Worm (Caenorhabditis elegans) whole organism, late embryonic: Measurements from ENCODE around the gene mdt-21.

Experiments
- C38D4.7 ChIP-seq: fragments of 200-800 bp; sonication (Bioruptor generic); optimal IDR thresholded peaks from 2 replicates; lab custom pipeline; 2018; ENCODE audit warnings: mild to moderate bottlenecking, missing genetic modification characterization, moderate library complexity, missing compliant biosample characterization
- F13H6.1 ChIP-seq: sonication (generic microtip); optimal IDR thresholded peaks from 2 replicates; lab custom pipeline; 2016; ENCODE audit warnings: missing genetic modification characterization, missing compliant biosample characterization
- T23F11.4 ChIP-seq: fragments of 200-800 bp; sonication (Bioruptor generic); optimal IDR thresholded peaks from 2 replicates; lab custom pipeline; 2018; ENCODE audit warnings: mild to moderate bottlenecking, missing genetic modification characterization, missing compliant biosample characterization
- Y22D7AL.16 ChIP-seq: sonication (generic microtip); optimal IDR thresholded peaks from 2 replicates; lab custom pipeline; 2016; ENCODE audit warnings: missing genetic modification characterization, missing compliant biosample characterization
- ceh-18 ChIP-seq: sonication (generic microtip); optimal IDR thresholded peaks from 2 replicates; lab custom pipeline; 2016; ENCODE audit warnings: missing genetic modification characterization, missing compliant biosample characterization
- ceh-19 ChIP-seq: fragments of 200-800 bp; sonication (Bioruptor generic); optimal IDR thresholded peaks from 2 replicates; lab custom pipeline; 2018; ENCODE audit warnings: mild to moderate bottlenecking, missing genetic modification characterization, missing compliant biosample characterization
- ceh-2 ChIP-seq: sonication (generic microtip); optimal IDR thresholded peaks from 2 replicates; lab custom pipeline; 2016; ENCODE audit warnings: missing genotype, missing genetic modification characterization, missing compliant biosample characterization
- ceh-22 ChIP-seq: sonication (generic microtip); optimal IDR thresholded peaks from 2 replicates; lab custom pipeline; 2017; ENCODE audit warnings: missing biosample characterization, missing genetic modification characterization
- ceh-30 ChIP-seq: fragments of 150-350 bp; optimal IDR thresholded peaks from 2 replicates; lab custom pipeline; 2014; ENCODE audit warnings: missing biosample characterization, missing genetic modification characterization
- ceh-31 ChIP-seq: sonication (generic microtip); optimal IDR thresholded peaks from 2 replicates; lab custom pipeline; 2016; ENCODE audit warnings: missing genetic modification characterization, missing compliant biosample characterization
- ceh-34 ChIP-seq: sonication (generic microtip); optimal IDR thresholded peaks from 2 replicates; lab custom pipeline; 2016; ENCODE audit warnings: mild to moderate bottlenecking, missing genetic modification characterization, missing compliant biosample characterization
- ceh-48 ChIP-seq: sonication (generic microtip); optimal IDR thresholded peaks from 2 replicates; lab custom pipeline; 2016; ENCODE audit warnings: missing genetic modification characterization, inconsistent platforms, missing compliant biosample characterization
- che-1 ChIP-seq: sonication (generic microtip); optimal IDR thresholded peaks from 2 replicates; lab custom pipeline; 2016; ENCODE audit warnings: mild to moderate bottlenecking, missing genetic modification characterization, missing compliant biosample characterization
- dve-1 ChIP-seq: sonication (generic microtip); optimal IDR thresholded peaks from 2 replicates; lab custom pipeline; 2017; ENCODE audit warnings: antibody characterized with exemption, mild to moderate bottlenecking, missing genetic modification characterization, missing compliant biosample characterization
- elt-4 ChIP-seq: sonication (generic microtip); optimal IDR thresholded peaks from 2 replicates; lab custom pipeline; 2016; ENCODE audit warnings: missing genetic modification characterization, missing compliant biosample characterization
- eyg-1 ChIP-seq: sonication (generic microtip); optimal IDR thresholded peaks from 2 replicates; lab custom pipeline; 2016; ENCODE audit warnings: missing genotype, missing genetic modification characterization, missing compliant biosample characterization
- fax-1 ChIP-seq: sonication (generic microtip); optimal IDR thresholded peaks from 2 replicates; lab custom pipeline; 2016; ENCODE audit warnings: missing genotype, missing genetic modification characterization, missing compliant biosample characterization
- fkh-6 ChIP-seq: sonication (generic microtip); optimal IDR thresholded peaks from 2 replicates; lab custom pipeline; 2016; ENCODE audit warnings: missing genetic modification characterization, missing compliant biosample characterization
- hlh-15 ChIP-seq: sonication (generic microtip); optimal IDR thresholded peaks from 2 replicates; lab custom pipeline; 2016; ENCODE audit warnings: missing genetic modification characterization, missing compliant biosample characterization
- hlh-6 ChIP-seq: sonication (generic microtip); optimal IDR thresholded peaks from 2 replicates; lab custom pipeline; 2016; ENCODE audit warnings: missing genotype, missing genetic modification characterization, missing compliant biosample characterization
- lim-6 ChIP-seq: sonication (generic microtip); optimal IDR thresholded peaks from 2 replicates; lab custom pipeline; 2016; ENCODE audit warnings: missing genetic modification characterization, missing compliant biosample characterization
- madf-2 ChIP-seq: sonication (generic microtip); optimal IDR thresholded peaks from 2 replicates; lab custom pipeline; 2017; ENCODE audit warnings: missing genetic modification characterization, missing compliant biosample characterization
- npax-4 ChIP-seq: sonication (generic microtip); optimal IDR thresholded peaks from 2 replicates; lab custom pipeline; 2016; ENCODE audit warnings: missing genetic modification characterization, missing compliant biosample characterization
- odd-2 ChIP-seq: sonication (generic microtip); optimal IDR thresholded peaks from 2 replicates; lab custom pipeline; 2017; ENCODE audit warnings: antibody characterized with exemption, mild to moderate bottlenecking, missing genetic modification characterization, missing compliant biosample characterization
- rnt-1 ChIP-seq: sonication (generic microtip); optimal IDR thresholded peaks from 2 replicates; lab custom pipeline; 2016; ENCODE audit warnings: missing genetic modification characterization, missing compliant biosample characterization
- syd-9 ChIP-seq: sonication (generic microtip); optimal IDR thresholded peaks from 2 replicates; lab custom pipeline; 2016; ENCODE audit warnings: mild to moderate bottlenecking, missing genetic modification characterization, moderate library complexity, missing compliant biosample characterization
- tbx-2 ChIP-seq: sonication (generic microtip); optimal IDR thresholded peaks from 2 replicates; lab custom pipeline; 2016; ENCODE audit warnings: missing genetic modification characterization, missing compliant biosample characterization
- ttx-3 ChIP-seq: sonication (generic microtip); optimal IDR thresholded peaks from 2 replicates; lab custom pipeline; 2016; ENCODE audit warnings: missing genetic modification reagents, missing genetic modification characterization, missing compliant biosample characterization
- unc-42 ChIP-seq: sonication (generic microtip); optimal IDR thresholded peaks from 2 replicates; lab custom pipeline; 2016; ENCODE audit warnings: missing genotype, missing genetic modification characterization, missing compliant biosample characterization
- zip-5 ChIP-seq: sonication (generic microtip); optimal IDR thresholded peaks from 2 replicates; lab custom pipeline; 2016; ENCODE audit warnings: missing genetic modification characterization, missing compliant biosample characterization

The mdt-21 gene

ce11 chrIII:11777321-11777720 is at the start of gene mdt-21:
Gene mdt-21, plus strand, starts transcription at chrIII:11777621.
- no peak for TF ChIP-seq rnt-1 (tag; lab: Kevin White, UChicago)
- no peak for TF ChIP-seq syd-9
- TF ChIP-seq T23F11.4 (GFP tag; lab: Kevin White, UChicago), result no peak
- no peak for TF ChIP-seq hlh-15 (tag; lab: Kevin White, UChicago)
- no peak for TF ChIP-seq lim-6 (tag; lab: Kevin White, UChicago)
- no peak for TF ChIP-seq tbx-2
- no peak for TF ChIP-seq ceh-22 (tag; lab: Kevin White, UChicago)
- TF ChIP-seq ceh-2 (tag; lab: Kevin White, UChicago), result no peak
- TF ChIP-seq C38D4.7, result no peak
- no peak for TF ChIP-seq ceh-30 (tag; lab: Kevin White, UChicago)
- no peak for TF ChIP-seq ttx-3
- TF ChIP-seq, all 69 proteins: peak for 0

ce11 chrIII:11730312-11730711 is 47.1 kb upstream of the mdt-21 start, which contains the start of gene Y41C4A.18:
Gene Y41C4A.18, plus strand, starts transcription at chrIII:11730612.
- TF ChIP-seq fkh-6 (tag; lab: Kevin White, UChicago) (no peak), C38D4.7 (no peak), fax-1 (tag; lab: Kevin White, UChicago) (no peak), F13H6.1 (no peak), rnt-1 (tag; lab: Kevin White, UChicago) (no peak)

DNA sequence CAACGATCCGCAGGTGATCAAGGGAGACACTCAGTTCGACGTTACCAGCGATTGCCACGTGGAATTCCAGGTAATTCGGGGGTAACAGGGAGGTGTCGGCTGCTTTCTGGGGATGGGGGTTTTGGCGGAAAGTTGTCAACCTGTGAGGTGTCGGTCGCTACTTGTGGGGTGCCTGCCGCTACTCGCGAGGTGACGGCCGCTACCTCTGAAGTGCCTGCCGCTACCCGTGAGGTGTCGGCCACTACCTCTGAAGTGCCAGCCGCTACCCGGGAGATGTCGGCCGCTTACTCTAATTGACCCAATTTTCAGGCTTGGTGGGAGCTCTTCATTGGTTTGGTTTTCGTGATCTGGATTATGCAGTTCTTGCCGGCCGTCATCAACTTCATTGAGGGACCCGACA is 46.6 kb upstream of the mdt-21 start:
- TF ChIP-seq fkh-6 (tag; lab: Kevin White, UChicago) (no peak), lim-6 (tag; lab: Kevin White, UChicago) (no peak)

ce11 chrIII:11731491-11731890 is 45.9 kb upstream of the mdt-21 start:
- TF ChIP-seq hlh-6 (no peak), ceh-31 (tag; lab: Kevin White, UChicago) (no peak), ceh-34 (no peak), elt-4 (tag; lab: Kevin White, UChicago) (no peak), Y22D7AL.16 (no peak), odd-2 (tag; lab: Kevin White, UChicago) (no peak), npax-4 (tag; lab: Kevin White, UChicago) (no peak)

ce11 chrIII:11732056-11732455 is 45.4 kb upstream of the mdt-21 start, which contains the start of gene Y41C4A.21:
Gene Y41C4A.21, plus strand, starts transcription at chrIII:11732356.
- TF ChIP-seq hlh-15 (tag; lab: Kevin White, UChicago) (no peak), zip-5 (tag; lab: Kevin White, UChicago) (no peak), ceh-18 (tag; lab: Kevin White, UChicago) (no peak), npax-4 (tag; lab: Kevin White, UChicago) (no peak), madf-2 (no peak), dve-1 (no peak), ceh-19 (GFP tag; lab: Kevin White, UChicago) (no peak)
- TF ChIP-seq, all 69 proteins: peak for 0

- TF ChIP-seq F13H6.1 (no peak), ceh-48 (tag; lab: Kevin White, UChicago) (peak; percentile 39)
These were observed 44.5 kb upstream of the mdt-21 start for ce11 chrIII:11732943-11733342.

DNA sequence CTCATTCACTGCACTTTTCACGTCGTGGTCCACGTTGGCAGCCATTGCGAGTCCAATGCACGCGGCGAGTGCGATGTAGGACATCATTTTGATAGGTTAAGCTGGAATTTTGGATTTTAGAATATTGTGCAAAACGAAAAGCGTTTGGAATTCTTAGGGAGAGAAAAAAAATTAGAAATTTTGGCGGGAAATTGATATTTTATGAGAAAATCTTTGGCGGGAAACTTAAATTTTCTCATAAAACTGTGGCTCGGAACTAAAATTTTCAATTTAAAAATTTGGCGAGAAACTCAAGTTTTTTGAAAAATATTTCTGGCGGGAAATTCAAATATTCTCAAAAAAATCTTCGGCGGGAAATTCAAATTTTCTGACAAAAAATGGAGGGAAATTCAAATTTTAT is 39.9 kb upstream of the mdt-21 start, which contains the start of gene sup-1:
TSS of gene sup-1 (minus strand) at position 101 of the 400 bp plus-strand sequence.
- no peak for TF ChIP-seq unc-42 (tag; lab: Kevin White, UChicago)
- no peak for TF ChIP-seq dve-1
- TF ChIP-seq ceh-31 (tag; lab: Kevin White, UChicago), result no peak
- no peak for TF ChIP-seq C38D4.7
- no peak for TF ChIP-seq ceh-2 (tag; lab: Kevin White, UChicago)
- TF ChIP-seq eyg-1 (tag; lab: Kevin White, UChicago), result no peak
- TF ChIP-seq che-1 (tag; lab: Kevin White, UChicago), result no peak
- TF ChIP-seq syd-9, result no peak
